Worm (Caenorhabditis elegans) whole organism, midembryonic: ENCODE measurements around the gene ZK1248.11.

Experiments used
- T22C8.4 ChIP-seq: fragments of 200-800 bp; sonication (Bioruptor generic); IDR thresholded peaks from 2 replicates; pipeline ENCODE4 v1.3.6; 2022; ENCODE audit warnings: missing genetic modification characterization, missing compliant biosample characterization
- cog-1 ChIP-seq: sonication (generic microtip); optimal IDR thresholded peaks from 2 replicates; lab custom pipeline; 2016; ENCODE audit warnings: missing genetic modification characterization, missing compliant biosample characterization
- flt-1 ChIP-seq: fragments of 200-800 bp; sonication (Bioruptor generic); IDR thresholded peaks from 2 replicates; pipeline ENCODE4 v1.3.6; 2022; ENCODE audit warnings: missing genetic modification characterization, missing compliant biosample characterization
- klf-2 ChIP-seq: fragments of 200-800 bp; sonication (Bioruptor generic); conservative IDR thresholded peaks from 2 replicates; pipeline ENCODE4 v1.3.6; 2022; ENCODE audit warnings: missing genetic modification reagents, missing genetic modification characterization, missing compliant biosample characterization
- med-1 ChIP-seq: sonication (generic microtip); optimal IDR thresholded peaks from 2 replicates; lab custom pipeline; 2017; ENCODE audit warnings: missing genetic modification characterization, mild to moderate bottlenecking, missing compliant biosample characterization, antibody characterized with exemption, missing genetic modification reagents; ENCODE audit not compliant: insufficient read depth
- ref-1 ChIP-seq: fragments of 200-800 bp; sonication (Bioruptor generic); conservative IDR thresholded peaks from 2 replicates; pipeline ENCODE4 v1.3.6; 2022; ENCODE audit warnings: missing genetic modification reagents, missing genetic modification characterization, missing compliant biosample characterization
- tab-1 ChIP-seq: fragments of 200-800 bp; sonication (Bioruptor generic); IDR thresholded peaks from 2 replicates; pipeline ENCODE4 v1.3.6; 2022; ENCODE audit warnings: missing genetic modification characterization, missing compliant biosample characterization
- ztf-23 ChIP-seq: fragments of 200-800 bp; sonication (Bioruptor generic); IDR thresholded peaks from 2 replicates; pipeline ENCODE4 v1.3.6; 2022; ENCODE audit warnings: missing genetic modification reagents, missing genetic modification characterization, missing compliant biosample characterization
- ztf-29 ChIP-seq: fragments of 200-800 bp; sonication (Bioruptor generic); IDR thresholded peaks from 2 replicates; pipeline ENCODE4 v1.3.6; 2022; ENCODE audit warnings: missing genetic modification reagents, missing genetic modification characterization, missing compliant biosample characterization

Gene ZK1248.11

DNA sequence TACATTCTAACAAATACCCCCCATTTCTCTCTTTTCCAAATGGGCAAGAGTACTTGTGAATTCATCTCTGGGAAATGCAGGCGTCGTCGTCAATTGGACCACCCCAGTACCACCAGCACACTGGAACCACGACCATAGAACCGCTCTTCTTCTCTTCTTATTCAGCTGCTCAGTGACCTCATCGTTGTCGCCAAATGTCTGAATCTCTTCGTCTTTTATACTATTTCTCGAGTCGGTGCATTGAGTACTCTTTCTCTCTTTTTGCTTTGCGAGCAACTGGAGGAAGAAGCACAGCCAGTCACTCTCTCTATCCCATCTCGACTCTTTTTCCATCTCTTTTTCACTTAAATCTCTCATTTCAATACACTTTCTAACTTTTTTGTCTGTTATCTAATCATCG is 48.5 kb downstream of the ZK1248.11 start:
- TF ChIP-seq med-1 (GFP tag; lab: Kevin White, UChicago) (no peak), flt-1 (GFP tag; lab: Robert Waterston, UW) (no peak), klf-2 (GFP tag; lab: Robert Waterston, UW) (no peak), ztf-29 (no peak), tab-1 (no peak), T22C8.4 (GFP tag; lab: Robert Waterston, UW) (no peak), ref-1 (no peak), ztf-23 (GFP tag; lab: Robert Waterston, UW) (no peak), cog-1 (tag; lab: Kevin White, UChicago) (no peak)
